Worm (Caenorhabditis elegans) whole organism, L4 larva: ENCODE measurements around the gene C17C3.24.

Source experiments
- F26F4.8 ChIP-seq: fragments of 200-800 bp; sonication (Bioruptor generic); conservative IDR thresholded peaks from 2 replicates; pipeline ENCODE4 v1.3.6; 2022; ENCODE audit warnings: missing genetic modification characterization, missing compliant biosample characterization
- F44E2.7 ChIP-seq: fragments of 200-800 bp; sonication (Bioruptor generic); IDR thresholded peaks from 2 replicates; pipeline ENCODE4 v2.1.2; 2022; ENCODE audit warnings: missing genetic modification characterization, missing compliant biosample characterization
- R02D3.7 ChIP-seq: fragments of 150-350 bp; sonication (generic microtip); optimal IDR thresholded peaks from 3 replicates; lab custom pipeline; 2014; ENCODE audit warnings: missing biosample characterization, missing genetic modification characterization
- T20F7.1 ChIP-seq: fragments of 200-800 bp; sonication (Bioruptor generic); optimal IDR thresholded peaks from 2 replicates; lab custom pipeline; 2018; ENCODE audit warnings: mild to moderate bottlenecking, missing genetic modification characterization, missing compliant biosample characterization
- Y48G9A.11 ChIP-seq: fragments of 200-800 bp; sonication (Bioruptor generic); IDR thresholded peaks from 2 replicates; pipeline ENCODE4 v1.3.6; 2022; ENCODE audit warnings: missing genetic modification reagents, missing genetic modification characterization, missing compliant biosample characterization
- Y5F2A.4 ChIP-seq: fragments of 200-800 bp; sonication (Bioruptor generic); optimal IDR thresholded peaks from 2 replicates; lab custom pipeline; 2018; ENCODE audit warnings: mild to moderate bottlenecking, missing genetic modification characterization, missing compliant biosample characterization
- aha-1 ChIP-seq: fragments of 150-350 bp; peaks from one replicate; lab custom pipeline; 2014; ENCODE audit warnings: missing biosample characterization, missing genetic modification characterization
- aly-2 ChIP-seq: sonication (generic microtip); optimal IDR thresholded peaks from 2 replicates; lab custom pipeline; 2018; ENCODE audit warnings: missing biosample characterization, missing genetic modification characterization
- ama-1 ChIP-seq: fragments of 150-350 bp; optimal IDR thresholded peaks from 2 replicates; lab custom pipeline; 2014; ENCODE audit warnings: inconsistent platforms, mixed read lengths
- arid-1 ChIP-seq: fragments of 200-800 bp; sonication (Bioruptor generic); conservative IDR thresholded peaks from 2 replicates; pipeline ENCODE4 v1.3.6; 2022; ENCODE audit warnings: missing genetic modification reagents, missing genetic modification characterization, missing compliant biosample characterization
- attf-4 ChIP-seq: sonication (generic microtip); optimal IDR thresholded peaks from 3 replicates; lab custom pipeline; 2017; ENCODE audit warnings: missing biosample characterization, missing genetic modification characterization
- ceh-20 ChIP-seq: fragments of 200-800 bp; sonication (Bioruptor generic); IDR thresholded peaks from 2 replicates; pipeline ENCODE4 v1.3.6; 2022; ENCODE audit warnings: missing genetic modification reagents, missing genetic modification characterization, missing compliant biosample characterization
- ceh-28 ChIP-seq: fragments of 150-350 bp; optimal IDR thresholded peaks from 2 replicates; lab custom pipeline; 2014; ENCODE audit warnings: missing biosample characterization, missing genetic modification reagents, missing genetic modification characterization
- ctbp-1 ChIP-seq: fragments of 200-800 bp; sonication (Bioruptor generic); IDR thresholded peaks from 2 replicates; pipeline ENCODE4 v1.3.6; 2022; ENCODE audit warnings: missing genetic modification reagents, missing genetic modification characterization, missing compliant biosample characterization
- dmd-9 ChIP-seq: fragments of 200-800 bp; sonication (Bioruptor generic); IDR thresholded peaks from 2 replicates; pipeline ENCODE4 v1.3.6; 2022; ENCODE audit warnings: missing genetic modification reagents, missing genetic modification characterization, missing compliant biosample characterization
- dpl-1 ChIP-seq: fragments of 150-350 bp; optimal IDR thresholded peaks from 2 replicates; lab custom pipeline; 2014; ENCODE audit warnings: missing biosample characterization, missing genetic modification reagents, missing genetic modification characterization
- egl-27 ChIP-seq: sonication (generic microtip); optimal IDR thresholded peaks from 3 replicates; lab custom pipeline; 2017; ENCODE audit warnings: missing biosample characterization, missing genetic modification reagents, missing genetic modification characterization
- fkh-10 ChIP-seq: fragments of 150-350 bp; optimal IDR thresholded peaks from 2 replicates; lab custom pipeline; 2014; ENCODE audit warnings: missing biosample characterization, missing genetic modification reagents, missing genetic modification characterization
- hlh-30 ChIP-seq: sonication (generic microtip); optimal IDR thresholded peaks from 2 replicates; lab custom pipeline; 2017; ENCODE audit warnings: antibody characterized with exemption, mild to moderate bottlenecking, missing genetic modification characterization, missing compliant biosample characterization; ENCODE audit not compliant: insufficient read depth
- hmg-1.1 ChIP-seq: fragments of 200-800 bp; sonication (Bioruptor generic); IDR thresholded peaks from 2 replicates; pipeline ENCODE4 v1.3.6; 2022; ENCODE audit warnings: missing genetic modification reagents, missing genetic modification characterization, missing compliant biosample characterization
- jun-1 ChIP-seq: fragments of 150-350 bp; optimal IDR thresholded peaks from 2 replicates; lab custom pipeline; 2014; ENCODE audit warnings: missing biosample characterization, missing genetic modification reagents, missing genetic modification characterization
- lim-7 ChIP-seq: fragments of 200-800 bp; sonication (Bioruptor generic); IDR thresholded peaks from 2 replicates; pipeline ENCODE4 v1.3.6; 2022; ENCODE audit warnings: missing genetic modification characterization, missing compliant biosample characterization
- lin-13 ChIP-seq: fragments of 150-350 bp; optimal IDR thresholded peaks from 2 replicates; lab custom pipeline; 2014; ENCODE audit warnings: missing biosample characterization, missing genetic modification reagents, missing genetic modification characterization
- lin-29 ChIP-seq: fragments of 200-800 bp; sonication (Bioruptor generic); IDR thresholded peaks from 2 replicates; pipeline ENCODE4 v1.3.6; 2022; ENCODE audit warnings: missing genetic modification reagents, missing genetic modification characterization, missing compliant biosample characterization
- lin-38 ChIP-seq: fragments of 200-800 bp; sonication (Bioruptor generic); IDR thresholded peaks from 2 replicates; pipeline ENCODE4 v1.3.6; 2022; ENCODE audit warnings: missing genetic modification reagents, missing genetic modification characterization, missing compliant biosample characterization
- lin-39 ChIP-seq: fragments of 150-350 bp; optimal IDR thresholded peaks from 2 replicates; lab custom pipeline; 2014; ENCODE audit warnings: missing biosample characterization, missing genetic modification reagents, missing genetic modification characterization
- madf-9 ChIP-seq: fragments of 200-800 bp; sonication (Bioruptor generic); conservative IDR thresholded peaks from 2 replicates; pipeline ENCODE4 v1.3.6; 2022; ENCODE audit warnings: missing genetic modification reagents, missing genetic modification characterization, missing compliant biosample characterization
- mdt-29 ChIP-seq: fragments of 200-800 bp; sonication (Bioruptor generic); IDR thresholded peaks from 2 replicates; pipeline ENCODE4 v1.3.6; 2022; ENCODE audit warnings: missing genetic modification reagents, missing genetic modification characterization, missing compliant biosample characterization
- mep-1 ChIP-seq: fragments of 150-350 bp; sonication (generic microtip); optimal IDR thresholded peaks from 3 replicates; lab custom pipeline; 2014; ENCODE audit warnings: missing biosample characterization, missing genetic modification characterization
- nhr-102 ChIP-seq: sonication (generic microtip); optimal IDR thresholded peaks from 2 replicates; lab custom pipeline; 2016; ENCODE audit warnings: mild to moderate bottlenecking, missing genetic modification characterization, moderate library complexity, missing compliant biosample characterization
- nhr-11 ChIP-seq: fragments of 150-350 bp; optimal IDR thresholded peaks from 2 replicates; lab custom pipeline; 2014; ENCODE audit warnings: missing biosample characterization, missing genetic modification characterization
- nhr-111 ChIP-seq: fragments of 200-800 bp; sonication (Bioruptor generic); optimal IDR thresholded peaks from 2 replicates; lab custom pipeline; 2018; ENCODE audit warnings: mild to moderate bottlenecking, missing genetic modification characterization, missing compliant biosample characterization
- nhr-237 ChIP-seq: sonication (generic microtip); optimal IDR thresholded peaks from 2 replicates; lab custom pipeline; 2017; ENCODE audit warnings: missing biosample characterization, missing genetic modification characterization
- nhr-25 ChIP-seq: sonication (generic microtip); optimal IDR thresholded peaks from 2 replicates; lab custom pipeline; 2017; ENCODE audit warnings: missing genetic modification characterization, mild to moderate bottlenecking, missing compliant biosample characterization, antibody characterized with exemption, moderate library complexity, borderline replicate concordance; ENCODE audit not compliant: insufficient read depth
- nhr-28 ChIP-seq: fragments of 150-350 bp; optimal IDR thresholded peaks from 2 replicates; lab custom pipeline; 2014; ENCODE audit warnings: missing biosample characterization, missing genetic modification characterization
- rbr-2 ChIP-seq: sonication (generic microtip); optimal IDR thresholded peaks from 2 replicates; lab custom pipeline; 2016; ENCODE audit warnings: missing genotype, missing genetic modification characterization, missing compliant biosample characterization
- sdz-12 ChIP-seq: fragments of 200-800 bp; sonication (Bioruptor generic); optimal IDR thresholded peaks from 2 replicates; lab custom pipeline; 2018; ENCODE audit warnings: mild to moderate bottlenecking, missing genetic modification characterization, missing compliant biosample characterization
- set-16 ChIP-seq: fragments of 200-800 bp; sonication (Bioruptor generic); IDR thresholded peaks from 2 replicates; pipeline ENCODE4 v1.3.6; 2022; ENCODE audit warnings: missing genetic modification reagents, missing genetic modification characterization, missing compliant biosample characterization
- skn-1 ChIP-seq: fragments of 150-350 bp; optimal IDR thresholded peaks from 2 replicates; lab custom pipeline; 2014; ENCODE audit warnings: missing biosample characterization, missing genetic modification characterization
- snpc-1.2 ChIP-seq: fragments of 200-800 bp; sonication (Bioruptor generic); IDR thresholded peaks from 2 replicates; pipeline ENCODE4 v1.3.6; 2022; ENCODE audit warnings: missing genetic modification reagents, missing genetic modification characterization, missing compliant biosample characterization
- snpc-4 ChIP-seq: fragments of 150-350 bp; optimal IDR thresholded peaks from 2 replicates; lab custom pipeline; 2014; ENCODE audit warnings: missing biosample characterization, missing genetic modification characterization
- spr-1 ChIP-seq: sonication (generic microtip); optimal IDR thresholded peaks from 2 replicates; lab custom pipeline; 2016; ENCODE audit warnings: mild to moderate bottlenecking, missing genetic modification characterization, missing compliant biosample characterization
- spr-3 ChIP-seq: fragments of 200-800 bp; sonication (Bioruptor generic); optimal IDR thresholded peaks from 2 replicates; lab custom pipeline; 2018; ENCODE audit warnings: mild to moderate bottlenecking, missing genetic modification characterization, missing compliant biosample characterization
- tag-97 ChIP-seq: fragments of 200-800 bp; sonication (Bioruptor generic); IDR thresholded peaks from 2 replicates; pipeline ENCODE4 v1.3.6; 2022; ENCODE audit warnings: missing genetic modification characterization, missing compliant biosample characterization
- tra-1 ChIP-seq: fragments of 200-800 bp; sonication (Bioruptor generic); IDR thresholded peaks from 2 replicates; pipeline ENCODE4 v1.3.6; 2022; ENCODE audit warnings: missing genetic modification reagents, missing genetic modification characterization, missing compliant biosample characterization
- unc-39 ChIP-seq: sonication (generic microtip); optimal IDR thresholded peaks from 2 replicates; lab custom pipeline; 2017; ENCODE audit warnings: missing biosample characterization, missing genetic modification characterization
- unc-62 ChIP-seq, 3 experiments: fragments of 150-350 bp in 1 of 3; sonication (generic microtip); optimal IDR thresholded peaks in 2 of 3; peaks in 1 of 3; 1 replicate in 1 of 3; 2 replicates in 2 of 3; lab custom pipeline; 2014 to 2017; ENCODE audit warnings: missing biosample characterization in 3 of 3, missing genetic modification characterization in 3 of 3, missing genetic modification reagents in 3 of 3, missing genotype in 1 of 3
- zfp-2 ChIP-seq: sonication (generic microtip); optimal IDR thresholded peaks from 2 replicates; lab custom pipeline; 2016; ENCODE audit warnings: mild to moderate bottlenecking, missing genetic modification characterization, missing compliant biosample characterization
- zip-11 ChIP-seq: fragments of 200-800 bp; sonication (Bioruptor generic); IDR thresholded peaks from 2 replicates; pipeline ENCODE4 v1.3.6; 2022; ENCODE audit warnings: missing genetic modification characterization, missing compliant biosample characterization
- zip-2 ChIP-seq: fragments of 150-350 bp; optimal IDR thresholded peaks from 2 replicates; lab custom pipeline; 2014; ENCODE audit warnings: missing biosample characterization, missing genetic modification characterization
- ztf-7 ChIP-seq: fragments of 150-350 bp; optimal IDR thresholded peaks from 2 replicates; lab custom pipeline; 2014; ENCODE audit warnings: missing biosample characterization, missing genetic modification characterization

C17C3.24 gene

ce11 chrII:5577060-5577459 lies 35.5 kb upstream of the C17C3.24 start (continued):
- TF ChIP-seq spr-1 (tag; lab: Kevin White, UChicago) (peak; percentile 11), lin-13 (GFP tag; lab: Kevin White, UChicago) (no peak), nhr-102 (tag; lab: Kevin White, UChicago) (peak; percentile 56), snpc-1.2 (no peak), Y5F2A.4 (GFP tag; lab: Kevin White, UChicago) (peak; percentile 34), lin-38 (GFP tag; lab: Robert Waterston, UW) (no peak; the same call in 1 of the 2 replicates), Y48G9A.11 (GFP tag; lab: Robert Waterston, UW) (no peak), nhr-28 (tag; lab: Kevin White, UChicago) (peak; percentile 18), zip-11 (GFP tag; lab: Robert Waterston, UW) (no peak), R02D3.7 (tag; lab: Kevin White, UChicago) (no peak), ceh-20 (GFP tag; lab: Robert Waterston, UW) (peak; percentile 46; the same call in 1 of the 2 replicates), tag-97 (GFP tag; lab: Robert Waterston, UW) (no peak), nhr-111 (GFP tag; lab: Kevin White, UChicago) (no peak), tra-1 (peak; percentile 54; the same call in 1 of the 2 replicates), mep-1 (tag; lab: Kevin White, UChicago) (no peak), spr-3 (GFP tag; lab: Kevin White, UChicago) (peak; percentile 40), egl-27 (tag; lab: Kevin White, UChicago) (no peak), skn-1 (tag; lab: Kevin White, UChicago) (no peak), hlh-30 (tag; lab: Kevin White, UChicago) (peak; percentile 52), fkh-10 (GFP tag; lab: Kevin White, UChicago) (no peak), set-16 (GFP tag; lab: Robert Waterston, UW) (no peak), snpc-4 (tag; lab: Kevin White, UChicago) (no peak), ama-1 (lab: Kevin White, UChicago) (no peak), arid-1 (GFP tag; lab: Robert Waterston, UW) (peak; percentile 46; the same call in 1 of the 2 replicates), nhr-237 (tag; lab: Kevin White, UChicago) (no peak), lin-29 (no peak), F26F4.8 (GFP tag; lab: Robert Waterston, UW) (no peak), ctbp-1 (GFP tag; lab: Robert Waterston, UW) (peak; percentile 63; the same call in 1 of the 2 replicates), jun-1 (no peak), T20F7.1 (peak; percentile 25), lin-39 (no peak), unc-39 (no peak), attf-4 (tag; lab: Kevin White, UChicago) (no peak), F44E2.7 (GFP tag; lab: Robert Waterston, UW) (0 out of 2 replicates have a peak, but pooled peaks have one; percentile 64), sdz-12 (GFP tag; lab: Kevin White, UChicago) (no peak), aly-2 (no peak), unc-62 (GFP tag; optimal IDR thresholded peaks at IDR 0.05 in 1 of 2; lab: Kevin White, UChicago) (peak in 1 of 2 experiments; percentile 81), unc-62 (tag; optimal IDR thresholded peaks at IDR 0.05; lab: Kevin White, UChicago) (no peak), zip-2 (tag; lab: Kevin White, UChicago) (peak; percentile 23), rbr-2 (peak; percentile 60), mdt-29 (GFP tag; lab: Robert Waterston, UW) (no peak), hmg-1.1 (GFP tag; lab: Robert Waterston, UW) (peak; percentile 80), dmd-9 (GFP tag; lab: Robert Waterston, UW) (peak; percentile 56), nhr-25 (no peak), zfp-2 (no peak), aha-1 (peak; percentile 77), ztf-7 (tag; lab: Kevin White, UChicago) (peak; percentile 25), lim-7 (GFP tag; lab: Robert Waterston, UW) (peak; percentile 77), madf-9 (GFP tag; lab: Robert Waterston, UW) (peak; percentile 55; the same call in 1 of the 2 replicates), nhr-11 (no peak), ceh-28 (tag; lab: Kevin White, UChicago) (no peak), dpl-1 (GFP tag; lab: Kevin White, UChicago) (no peak)
